Fruit fly (Drosophila melanogaster): ENCODE data around the gene CG13305.
A peak's percentile ranks its signal among the peaks of the same experiment; 100 is the strongest.

CG13305 gene

DNA sequence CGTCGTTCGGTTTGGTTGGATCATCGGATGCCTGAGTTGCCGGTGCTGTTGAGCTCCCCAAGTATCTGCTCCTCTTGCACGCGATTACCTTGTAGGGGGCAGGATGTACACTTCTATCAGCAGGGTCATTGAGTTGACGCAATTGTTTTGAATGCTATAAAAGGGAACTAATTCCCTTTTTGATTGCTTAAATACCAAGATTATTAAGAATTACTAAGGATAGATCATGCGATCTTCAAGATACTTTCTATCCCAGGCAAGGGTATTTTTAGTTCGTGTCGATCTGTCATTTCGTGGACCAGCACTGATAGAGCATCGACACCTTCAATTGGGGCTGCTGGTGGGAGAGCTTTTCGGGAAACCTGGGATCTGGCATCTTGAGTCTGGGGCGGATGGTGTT lies 22.5 kb upstream of the CG13305 start (continued):
- TF ChIP-seq vri (GFP tag; optimal IDR thresholded peaks at IDR 0.05) (peak; percentile 47), CG6163 (GFP tag; IDR thresholded peaks at IDR 0.05) (peak; percentile 92), Eip93F (GFP tag; optimal IDR thresholded peaks at IDR 0.05) (peak; percentile 6), CG3032 (tag; optimal IDR thresholded peaks at IDR 0.05) (peak; percentile 91), CG11762 (GFP tag; optimal IDR thresholded peaks at IDR 0.05; ENCODE audit: insufficient read depth) (peak; percentile 43), CG11294 (GFP tag; IDR thresholded peaks at IDR 0.05) (peak; percentile 22; the same call in 1 of the 2 replicates), salr (GFP tag; optimal IDR thresholded peaks at IDR 0.05) (peak; percentile 25 to 80), CG6276 (GFP tag; optimal IDR thresholded peaks at IDR 0.05) (peak; percentile 7), Eip78C (GFP tag) (peak; percentile 95), Gug (GFP tag; IDR thresholded peaks at IDR 0.05) (peak; percentile 65), Sox102F (GFP tag; optimal IDR thresholded peaks at IDR 0.05) (peak; percentile 72), svp (GFP tag) (peak; percentile 89), Lpt (GFP tag; optimal IDR thresholded peaks at IDR 0.05) (peak; percentile 57), cyc (GFP tag; optimal IDR thresholded peaks at IDR 0.05) (peak; percentile 79), CG1621 (tag; optimal IDR thresholded peaks at IDR 0.05) (peak; percentile 87), achi (GFP tag; optimal IDR thresholded peaks at IDR 0.05) (peak; percentile 76), Eip75B (GFP tag; optimal IDR thresholded peaks at IDR 0.05) (peak; percentile 88), Hr39 (GFP tag; optimal IDR thresholded peaks at IDR 0.05) (peak; percentile 72), Ets21C (GFP tag; optimal IDR thresholded peaks at IDR 0.05) (peak; percentile 48), CG10631 (GFP tag; optimal IDR thresholded peaks at IDR 0.05) (peak; percentile 85), spab (GFP tag; optimal IDR thresholded peaks at IDR 0.05) (peak; percentile 86), Sox14 (GFP tag; optimal IDR thresholded peaks at IDR 0.05) (peak; percentile 81), topi (GFP tag; optimal IDR thresholded peaks at IDR 0.05) (peak; percentile 79), CG16779 (tag; optimal IDR thresholded peaks at IDR 0.05) (peak; percentile 42), esn (GFP tag; optimal IDR thresholded peaks at IDR 0.05) (peak; percentile 80), dsx (GFP tag; optimal IDR thresholded peaks at IDR 0.05; ENCODE audit: poor library complexity, severe bottlenecking) (peak; percentile 82), acj6 (GFP tag; optimal IDR thresholded peaks at IDR 0.05) (peak; percentile 85), CG6854 (GFP tag; optimal IDR thresholded peaks at IDR 0.05) (no peak), Met (GFP tag; optimal IDR thresholded peaks at IDR 0.05) (peak; percentile 81), CG3919 (GFP tag; optimal IDR thresholded peaks at IDR 0.05) (peak; percentile 86), CG4318 (GFP tag; optimal IDR thresholded peaks at IDR 0.05) (no peak), Hr4 (GFP tag; optimal IDR thresholded peaks at IDR 0.05) (peak; percentile 33), fd85E (GFP tag; optimal IDR thresholded peaks at IDR 0.05) (peak; percentile 40), CG11902 (GFP tag; optimal IDR thresholded peaks at IDR 0.05) (peak; percentile 83), CG6808 (GFP tag; optimal IDR thresholded peaks at IDR 0.05) (peak; percentile 83)

DNA sequence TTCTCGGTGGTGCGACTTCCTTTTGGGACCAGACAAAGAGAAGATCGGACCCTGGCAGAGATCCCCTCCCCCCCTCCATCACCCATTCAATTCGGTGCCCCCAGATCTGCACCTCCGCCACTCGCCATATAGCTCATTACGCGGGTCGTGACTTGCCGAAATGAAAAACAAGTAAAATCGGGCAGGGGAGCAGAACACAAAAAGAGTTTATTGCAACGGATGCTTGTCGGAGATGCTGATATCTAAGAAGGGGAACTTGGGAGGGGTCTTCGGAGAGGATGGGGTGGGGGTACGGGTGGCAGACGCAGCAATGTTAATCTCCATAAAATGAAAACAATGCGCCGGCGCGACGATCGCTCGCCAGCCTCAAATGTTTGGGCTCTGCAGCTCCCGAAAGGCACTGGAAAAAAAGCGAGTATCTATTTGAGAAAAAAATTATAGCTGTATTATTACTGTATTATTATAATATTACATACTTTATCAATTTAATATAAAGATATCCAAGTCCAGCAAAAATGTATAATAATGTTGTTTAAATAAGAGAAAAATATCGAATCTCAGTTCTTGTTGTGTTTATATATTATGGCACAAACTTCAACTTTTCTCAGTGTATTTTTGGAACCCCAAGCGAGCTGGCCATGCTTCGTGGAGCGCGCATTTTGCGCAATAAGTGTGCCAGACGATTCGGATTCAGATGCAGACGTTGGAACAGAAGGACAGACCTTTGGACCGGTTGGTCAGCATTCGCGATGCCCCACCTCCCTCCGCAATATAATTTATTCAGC lies 21.4 kb upstream of the CG13305 start:
- TF ChIP-seq CG15336 (GFP tag; IDR thresholded peaks at IDR 0.05) (peak; percentile 79), CG8632 (GFP tag; optimal IDR thresholded peaks at IDR 0.05) (peak; percentile 92), CG32006 (GFP tag; optimal IDR thresholded peaks at IDR 0.05) (peak; percentile 71), CG10669 (GFP tag; optimal IDR thresholded peaks at IDR 0.05) (peak; percentile 89), net (GFP tag; optimal IDR thresholded peaks at IDR 0.05) (peak; percentile 83), vri (GFP tag; optimal IDR thresholded peaks at IDR 0.05) (peak; percentile 78), lz (GFP tag; optimal IDR thresholded peaks at IDR 0.05) (peak; percentile 65), Lpt (GFP tag; optimal IDR thresholded peaks at IDR 0.05) (peak; percentile 73), CG31627 (GFP tag; optimal IDR thresholded peaks at IDR 0.05) (peak; percentile 65), acj6 (GFP tag; optimal IDR thresholded peaks at IDR 0.05) (peak; percentile 88), CG6808 (GFP tag; optimal IDR thresholded peaks at IDR 0.05) (peak; percentile 94), Eip78C (GFP tag) (peak; percentile 95), CG9139 (GFP tag; optimal IDR thresholded peaks at IDR 0.05) (peak; percentile 84), dsx (GFP tag; optimal IDR thresholded peaks at IDR 0.05; ENCODE audit: poor library complexity, severe bottlenecking) (peak; percentile 93), Met (GFP tag; optimal IDR thresholded peaks at IDR 0.05) (peak; percentile 84), topi (GFP tag; optimal IDR thresholded peaks at IDR 0.05) (peak; percentile 74), Smox (GFP tag; optimal IDR thresholded peaks at IDR 0.05) (peak; percentile 77), fd85E (GFP tag; optimal IDR thresholded peaks at IDR 0.05) (peak; percentile 52), achi (GFP tag; optimal IDR thresholded peaks at IDR 0.05) (peak; percentile 92), Hr39 (GFP tag; optimal IDR thresholded peaks at IDR 0.05) (peak; percentile 46), CG11294 (GFP tag; IDR thresholded peaks at IDR 0.05) (no peak), dac (GFP tag; optimal IDR thresholded peaks at IDR 0.05) (no peak), CG1621 (tag; optimal IDR thresholded peaks at IDR 0.05) (peak; percentile 70), CG4318 (GFP tag; optimal IDR thresholded peaks at IDR 0.05) (peak; percentile 53), svp (GFP tag) (peak; percentile 89), CG8119 (GFP tag; IDR thresholded peaks at IDR 0.05) (peak; percentile 86), CG16779 (tag; optimal IDR thresholded peaks at IDR 0.05) (peak; percentile 80), CG10631 (GFP tag; optimal IDR thresholded peaks at IDR 0.05) (peak; percentile 89), Sox15 (GFP tag; optimal IDR thresholded peaks at IDR 0.05) (peak; percentile 71)

All from whole organism, prepupa.